Worm (Caenorhabditis elegans) whole organism, L4 larva: Measurements from ENCODE around the gene Y41D4B.17.

ENCODE experiments used
- ZK546.5 ChIP-seq, 2 experiments: sonication (generic microtip); optimal IDR thresholded peaks; 2 replicates each; lab custom pipeline; 2017; ENCODE audit warnings: missing biosample characterization in 2 of 2, missing genetic modification characterization in 2 of 2
- aly-2 ChIP-seq: sonication (generic microtip); optimal IDR thresholded peaks from 2 replicates; lab custom pipeline; 2018; ENCODE audit warnings: missing biosample characterization, missing genetic modification characterization
- ceh-44 ChIP-seq: fragments of 200-800 bp; sonication (Bioruptor generic); IDR thresholded peaks from 2 replicates; pipeline ENCODE4 v1.3.6; 2022; ENCODE audit warnings: missing genetic modification reagents, missing genetic modification characterization, missing compliant biosample characterization
- hif-1 ChIP-seq, 2 experiments: sonication (generic microtip); optimal IDR thresholded peaks; 2 replicates each; lab custom pipeline; 2016 to 2017; ENCODE audit warnings: missing compliant biosample characterization in 2 of 2, missing genetic modification characterization in 2 of 2, missing genetic modification reagents in 2 of 2, missing genotype in 2 of 2, mild to moderate bottlenecking in 1 of 2
- jun-1 ChIP-seq: fragments of 150-350 bp; optimal IDR thresholded peaks from 2 replicates; lab custom pipeline; 2014; ENCODE audit warnings: missing biosample characterization, missing genetic modification reagents, missing genetic modification characterization
- lin-15B ChIP-seq: fragments of 150-350 bp; sonication (generic microtip); optimal IDR thresholded peaks from 3 replicates; lab custom pipeline; 2014; ENCODE audit warnings: missing biosample characterization, missing genetic modification characterization
- mdl-1 ChIP-seq, 2 experiments: fragments of 150-350 bp in 1 of 2; sonication (generic microtip) in 1 of 2; optimal IDR thresholded peaks; 2 replicates each; lab custom pipeline; 2014 to 2017; ENCODE audit warnings: missing biosample characterization in 2 of 2, missing genetic modification characterization in 2 of 2
- nhr-11 ChIP-seq: fragments of 150-350 bp; optimal IDR thresholded peaks from 2 replicates; lab custom pipeline; 2014; ENCODE audit warnings: missing biosample characterization, missing genetic modification characterization
- snpc-4 ChIP-seq: fragments of 150-350 bp; optimal IDR thresholded peaks from 2 replicates; lab custom pipeline; 2014; ENCODE audit warnings: missing biosample characterization, missing genetic modification characterization
- unc-39 ChIP-seq: sonication (generic microtip); optimal IDR thresholded peaks from 2 replicates; lab custom pipeline; 2017; ENCODE audit warnings: missing biosample characterization, missing genetic modification characterization

ce11 chrIV:1510241-1510640 lies 49.7 kb upstream of the Y41D4B.17 start, which contains the start of gene txt-4:
- TF ChIP-seq ceh-44 (GFP tag; lab: Robert Waterston, UW) (no peak), hif-1 (tag; optimal IDR thresholded peaks at IDR 0.05; lab: Kevin White, UChicago) (no peak), lin-15B (tag; lab: Kevin White, UChicago) (no peak), jun-1 (tag; lab: Kevin White, UChicago) (no peak), snpc-4 (no peak), nhr-11 (tag; lab: Kevin White, UChicago) (no peak), unc-39 (tag; lab: Kevin White, UChicago) (no peak), aly-2 (no peak), mdl-1 (tag; optimal IDR thresholded peaks at IDR 0.05; lab: Kevin White, UChicago) (no peak), ZK546.5 (tag; optimal IDR thresholded peaks at IDR 0.05; lab: Kevin White, UChicago) (no peak)
